Worm (Caenorhabditis elegans) whole organism, late embryonic: Measurements from ENCODE around the gene pept-2.

Source experiments
- C38D4.7 ChIP-seq: fragments of 200-800 bp; sonication (Bioruptor generic); optimal IDR thresholded peaks from 2 replicates; lab custom pipeline; 2018; ENCODE audit warnings: mild to moderate bottlenecking, missing genetic modification characterization, moderate library complexity, missing compliant biosample characterization
- ama-1 ChIP-seq: fragments of 150-350 bp; optimal IDR thresholded peaks from 2 replicates; lab custom pipeline; 2014
- ets-4 ChIP-seq: sonication (generic microtip); optimal IDR thresholded peaks from 2 replicates; lab custom pipeline; 2016; ENCODE audit warnings: missing genetic modification characterization, missing compliant biosample characterization
- fkh-10 ChIP-seq: fragments of 150-350 bp; optimal IDR thresholded peaks from 2 replicates; lab custom pipeline; 2014; ENCODE audit warnings: missing biosample characterization, missing genetic modification reagents, missing genetic modification characterization
- hlh-30 ChIP-seq: sonication (generic microtip); optimal IDR thresholded peaks from 2 replicates; lab custom pipeline; 2017; ENCODE audit warnings: antibody characterized with exemption, missing genetic modification characterization, missing compliant biosample characterization; ENCODE audit not compliant: insufficient read depth
- nfya-1 ChIP-seq: sonication (generic microtip); optimal IDR thresholded peaks from 2 replicates; lab custom pipeline; 2017; ENCODE audit warnings: missing genetic modification characterization, mild to moderate bottlenecking, missing compliant biosample characterization, antibody characterized with exemption, moderate library complexity
- ref-2 ChIP-seq: sonication (generic microtip); optimal IDR thresholded peaks from 2 replicates; lab custom pipeline; 2016; ENCODE audit warnings: missing genetic modification characterization, missing compliant biosample characterization
- tbx-7 ChIP-seq: sonication (generic microtip); optimal IDR thresholded peaks from 2 replicates; lab custom pipeline; 2016; ENCODE audit warnings: missing genotype, missing genetic modification characterization, missing compliant biosample characterization

- no peak for TF ChIP-seq fkh-10
- no peak for TF ChIP-seq nfya-1 (tag; lab: Kevin White, UChicago)
- TF ChIP-seq ref-2: no peak
- TF ChIP-seq ets-4: no peak
- TF ChIP-seq ama-1 (lab: Kevin White, UChicago): no peak
- no peak for TF ChIP-seq C38D4.7 (GFP tag; lab: Kevin White, UChicago)
- no peak for TF ChIP-seq tbx-7
- no peak for TF ChIP-seq hlh-30 (tag; lab: Kevin White, UChicago)
Observed at ce11 chrIV:10745332-10745731, 45.1 kb upstream of the pept-2 start.
